Fruit fly (Drosophila melanogaster): Measurements from ENCODE around the gene CG2310.
A peak's percentile ranks its signal among the peaks of the same experiment; 100 is the strongest.

CG2310 gene

dm6 chr3R:29493242-29493944 is at the start of gene CG2310, which contains the start of gene Diedel (continued):
- peak; percentile 50; the same call in 1 of the 2 replicates for TF ChIP-seq Scr (GFP tag; IDR thresholded peaks at IDR 0.05; ENCODE audit: partially characterized antibody)
- TF ChIP-seq CG2712 (tag; optimal IDR thresholded peaks at IDR 0.05) = peak; percentile 39
- TF ChIP-seq NfI (GFP tag; optimal IDR thresholded peaks at IDR 0.05) = peak; percentile 18
- TF ChIP-seq CG16813 (GFP tag; IDR thresholded peaks at IDR 0.05; ENCODE audit: partially characterized antibody) = peak; percentile 63; the same call in 2 of the 3 replicates
- TF ChIP-seq dpn (GFP tag; optimal IDR thresholded peaks at IDR 0.05) = peak in 1 of 2 experiments; percentile 11
- peak in 1 of 3 experiments; percentile 35 for TF ChIP-seq lola (GFP tag; optimal IDR thresholded peaks at IDR 0.05)
- peak; percentile 78 for TF ChIP-seq YL-1 (GFP tag; optimal IDR thresholded peaks at IDR 0.05)
- TF ChIP-seq CG33557 (GFP tag; optimal IDR thresholded peaks at IDR 0.05) = peak; percentile 5
- TF ChIP-seq dmrt11E (tag; optimal IDR thresholded peaks at IDR 0.05) = peak; percentile 18
- TF ChIP-seq Stat92E (GFP tag; optimal IDR thresholded peaks at IDR 0.05) = peak in 1 of 3 experiments; percentile 67
- TF ChIP-seq Rx (GFP tag; IDR thresholded peaks at IDR 0.05) = 0 out of 2 replicates have a peak, but pooled peaks have one; percentile 24
- TF ChIP-seq dati (GFP tag; IDR thresholded peaks at IDR 0.05) = no peak
- no peak for TF ChIP-seq CG8281 (tag; optimal IDR thresholded peaks at IDR 0.05)
- TF ChIP-seq sug (tag; optimal IDR thresholded peaks at IDR 0.05) = peak; percentile 27
- no peak for TF ChIP-seq Hr39 (optimal IDR thresholded peaks at IDR 0.05)
- TF ChIP-seq al (GFP tag; IDR thresholded peaks at IDR 0.05) = no peak
- TF ChIP-seq tin (GFP tag; optimal IDR thresholded peaks at IDR 0.05) = no peak
- peak; percentile 69 for TF ChIP-seq ci (GFP tag; IDR thresholded peaks at IDR 0.05)
- TF ChIP-seq CG2120 (GFP tag; optimal IDR thresholded peaks at IDR 0.05) = no peak
- TF ChIP-seq CG14710 (tag; optimal IDR thresholded peaks at IDR 0.05) = peak; percentile 67
- TF ChIP-seq B-H2 (GFP tag; optimal IDR thresholded peaks at IDR 0.05) = no peak
- TF ChIP-seq grau (tag; optimal IDR thresholded peaks at IDR 0.05) = peak; percentile 23
- no peak for TF ChIP-seq Max (GFP tag; optimal IDR thresholded peaks at IDR 0.05)
- TF ChIP-seq H2.0 (GFP tag; IDR thresholded peaks at IDR 0.05) = peak; percentile 3; the same call in 1 of the 2 replicates
- peak; percentile 32 for TF ChIP-seq CG17186 (GFP tag; optimal IDR thresholded peaks at IDR 0.05)
- no peak for TF ChIP-seq da (GFP tag; optimal IDR thresholded peaks at IDR 0.05)
- TF ChIP-seq ssp (GFP tag; IDR thresholded peaks at IDR 0.05) = 0 out of 2 replicates have a peak, but pooled peaks have one; percentile 25
- TF ChIP-seq MBD-R2 (GFP tag; IDR thresholded peaks at IDR 0.05) = peak; percentile 61
- TF ChIP-seq CG15601 (tag; optimal IDR thresholded peaks at IDR 0.05) = peak; percentile 26
- TF ChIP-seq cg (GFP tag; optimal IDR thresholded peaks at IDR 0.05) = peak; percentile 98
- TF ChIP-seq CG10209 (GFP tag; optimal IDR thresholded peaks at IDR 0.05) = peak; percentile 99
- TF ChIP-seq Abd-B (GFP tag; optimal IDR thresholded peaks at IDR 0.05) = no peak
- TF ChIP-seq nerfin-2 (GFP tag; IDR thresholded peaks at IDR 0.05; ENCODE audit: partially characterized antibody) = peak; percentile 70
- TF ChIP-seq gcm (GFP tag; optimal IDR thresholded peaks at IDR 0.05) = peak; percentile 26
- no peak for TF ChIP-seq CG3281 (GFP tag; optimal IDR thresholded peaks at IDR 0.05)
- TF ChIP-seq slou (GFP tag; optimal IDR thresholded peaks at IDR 0.05) = no peak
- peak; percentile 5 for TF ChIP-seq CG7987 (GFP tag; optimal IDR thresholded peaks at IDR 0.05)
- peak; percentile 81 for TF ChIP-seq Jarid2 (GFP tag; optimal IDR thresholded peaks at IDR 0.05)
- peak; percentile 37 for TF ChIP-seq CG18764 (GFP tag; optimal IDR thresholded peaks at IDR 0.05)
- peak; percentile 38 for TF ChIP-seq ERR (GFP tag; optimal IDR thresholded peaks at IDR 0.05)
- TF ChIP-seq nerfin-1 (tag; optimal IDR thresholded peaks at IDR 0.05) = peak; percentile 16
- TF ChIP-seq CG2116 (GFP tag; optimal IDR thresholded peaks at IDR 0.05) = peak; percentile 57
- peak; percentile 22 for TF ChIP-seq ac (GFP tag; optimal IDR thresholded peaks at IDR 0.05)
- no peak for TF ChIP-seq fru (optimal IDR thresholded peaks at IDR 0.05)
- TF ChIP-seq NC2β (GFP tag; optimal IDR thresholded peaks at IDR 0.05) = peak; percentile 27
- TF ChIP-seq sqz (GFP tag; optimal IDR thresholded peaks at IDR 0.05) = no peak
- no peak for TF ChIP-seq Optix (GFP tag; IDR thresholded peaks at IDR 0.05)
- peak; percentile 82 for TF ChIP-seq Ets65A (GFP tag)
- TF ChIP-seq Dad (GFP tag; optimal IDR thresholded peaks at IDR 0.05) = no peak
